Fruit fly (Drosophila melanogaster): ENCODE results near the gene CG10208.

Gene CG10208

DNA sequence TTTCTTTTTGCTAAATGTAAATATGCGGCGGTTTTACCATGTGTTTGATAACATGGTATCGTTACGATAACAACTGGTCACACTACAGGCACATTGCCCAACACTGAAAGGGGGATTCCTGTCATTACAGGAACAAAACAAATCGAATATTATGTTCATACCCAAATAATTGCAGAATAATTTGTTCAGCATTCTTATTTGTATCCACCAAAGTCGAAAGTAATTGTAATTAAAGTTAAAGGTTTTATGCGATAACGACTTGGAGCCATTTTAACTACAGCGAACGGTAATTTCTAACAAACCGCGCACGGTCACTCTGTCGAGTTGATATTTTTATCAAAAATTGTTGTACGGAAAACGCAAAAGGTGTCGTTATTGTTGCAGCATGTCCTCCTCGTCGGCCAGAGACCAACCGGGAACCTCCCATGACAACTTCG is 6.5 kb downstream of the CG10208 start, which contains the start of the genes CG10214 and CG10375 (continued):
- TF ChIP-seq CG16779 (tag; optimal IDR thresholded peaks at IDR 0.05) (no peak), CG1621 (tag; optimal IDR thresholded peaks at IDR 0.05) (peak; percentile 41), Hr39 (GFP tag; optimal IDR thresholded peaks at IDR 0.05) (peak; percentile 72), CG9139 (GFP tag; optimal IDR thresholded peaks at IDR 0.05) (no peak), salr (GFP tag; optimal IDR thresholded peaks at IDR 0.05) (peak; percentile 5 to 21), CG3919 (GFP tag; optimal IDR thresholded peaks at IDR 0.05) (peak; percentile 75), CG6808 (GFP tag; optimal IDR thresholded peaks at IDR 0.05) (peak; percentile 14), CG6276 (GFP tag; optimal IDR thresholded peaks at IDR 0.05) (no peak), OdsH (GFP tag; optimal IDR thresholded peaks at IDR 0.05) (peak; percentile 71), lz (GFP tag; optimal IDR thresholded peaks at IDR 0.05) (peak; percentile 81), Gug (GFP tag; IDR thresholded peaks at IDR 0.05) (peak; percentile 57; the same call in 1 of the 2 replicates), Eip75B (GFP tag; optimal IDR thresholded peaks at IDR 0.05) (peak; percentile 58), Blimp-1 (GFP tag; optimal IDR thresholded peaks at IDR 0.05) (no peak), spab (GFP tag; optimal IDR thresholded peaks at IDR 0.05) (no peak), CG11294 (GFP tag; IDR thresholded peaks at IDR 0.05) (no peak), CG11762 (GFP tag; optimal IDR thresholded peaks at IDR 0.05; ENCODE audit: insufficient read depth) (peak; percentile 0), CG6792 (GFP tag; optimal IDR thresholded peaks at IDR 0.05) (peak; percentile 56), acj6 (GFP tag; optimal IDR thresholded peaks at IDR 0.05) (peak; percentile 67), CG8319 (GFP tag; optimal IDR thresholded peaks at IDR 0.05) (peak; percentile 46), achi (GFP tag; optimal IDR thresholded peaks at IDR 0.05) (peak; percentile 61)

DNA sequence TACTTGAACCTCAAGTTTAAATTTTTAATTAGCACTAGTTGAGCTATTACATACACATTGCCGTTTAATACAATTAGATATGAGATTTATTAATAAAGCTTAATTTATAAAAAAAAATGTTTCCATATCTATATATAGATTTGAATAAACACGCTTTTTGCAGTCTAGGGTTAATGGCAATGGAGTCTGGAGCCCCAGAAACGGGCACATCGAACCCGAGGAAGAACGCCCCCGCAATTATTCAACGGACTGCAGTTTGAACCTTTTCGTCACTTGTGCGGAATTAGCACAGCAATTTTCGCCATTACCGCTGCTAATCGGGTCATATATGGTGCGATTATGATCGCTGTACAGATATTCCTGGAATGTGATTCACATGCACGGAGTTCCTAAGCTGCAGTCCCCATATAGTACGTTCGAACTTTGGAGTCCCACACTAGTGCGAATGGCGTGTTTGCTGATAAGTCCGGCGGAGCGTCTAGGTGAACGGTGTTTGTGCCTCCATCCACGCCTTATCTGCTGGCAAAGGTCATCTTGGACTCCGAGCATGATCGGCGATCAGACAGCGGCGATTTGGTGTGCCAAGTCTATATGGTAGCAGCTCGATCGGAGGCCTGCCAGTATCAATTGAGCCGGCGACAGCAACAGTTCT is 10.2 kb downstream of the CG10208 start, which contains the start of gene Lsd-1:
Gene Lsd-1, plus strand, starts transcription at position 236 of the 652 bp plus-strand sequence.
- TF ChIP-seq fd85E (GFP tag; optimal IDR thresholded peaks at IDR 0.05) (no peak), svp (GFP tag) (peak; percentile 98), CG32006 (GFP tag; optimal IDR thresholded peaks at IDR 0.05) (peak; percentile 54), CG16779 (tag; optimal IDR thresholded peaks at IDR 0.05) (peak; percentile 69), CG3919 (GFP tag; optimal IDR thresholded peaks at IDR 0.05) (peak; percentile 9), Sox15 (GFP tag; optimal IDR thresholded peaks at IDR 0.05) (no peak), dsx (GFP tag; optimal IDR thresholded peaks at IDR 0.05; ENCODE audit: poor library complexity, severe bottlenecking) (peak; percentile 43), Hr38 (GFP tag; optimal IDR thresholded peaks at IDR 0.05) (no peak), lz (GFP tag; optimal IDR thresholded peaks at IDR 0.05) (no peak), CG9139 (GFP tag; optimal IDR thresholded peaks at IDR 0.05) (peak; percentile 60), CG34406 (GFP tag; optimal IDR thresholded peaks at IDR 0.05) (peak; percentile 33), esn (GFP tag; optimal IDR thresholded peaks at IDR 0.05) (peak; percentile 31), pdm3 (GFP tag; optimal IDR thresholded peaks at IDR 0.05) (no peak), CG6792 (GFP tag; optimal IDR thresholded peaks at IDR 0.05) (peak; percentile 32), achi (GFP tag; optimal IDR thresholded peaks at IDR 0.05) (peak; percentile 1), CG10631 (GFP tag; optimal IDR thresholded peaks at IDR 0.05) (peak; percentile 28), spab (GFP tag; optimal IDR thresholded peaks at IDR 0.05) (peak; percentile 51), CG15336 (GFP tag; IDR thresholded peaks at IDR 0.05) (peak; percentile 80), Hr4 (GFP tag; optimal IDR thresholded peaks at IDR 0.05) (peak; percentile 31), CG10669 (GFP tag; optimal IDR thresholded peaks at IDR 0.05) (peak; percentile 46), CG6808 (GFP tag; optimal IDR thresholded peaks at IDR 0.05) (peak; percentile 76), OdsH (GFP tag; optimal IDR thresholded peaks at IDR 0.05) (peak; percentile 2), eg (GFP tag; IDR thresholded peaks at IDR 0.05) (peak; percentile 51; the same call in 2 of the 3 replicates), salr (GFP tag; optimal IDR thresholded peaks at IDR 0.05) (no peak), CG8319 (GFP tag; optimal IDR thresholded peaks at IDR 0.05) (no peak), Smox (GFP tag; optimal IDR thresholded peaks at IDR 0.05) (peak; percentile 22), CG8119 (GFP tag; IDR thresholded peaks at IDR 0.05) (peak; percentile 44; the same call in 1 of the 3 replicates), ss (GFP tag; optimal IDR thresholded peaks at IDR 0.05) (peak; percentile 81 to 82), Eip78C (GFP tag) (peak; percentile 87), Ets96B (tag; optimal IDR thresholded peaks at IDR 0.05) (peak; percentile 54), Gug (GFP tag; IDR thresholded peaks at IDR 0.05) (peak; percentile 12; the same call in 1 of the 2 replicates), CG4318 (GFP tag; optimal IDR thresholded peaks at IDR 0.05) (no peak), CG7368 (GFP tag; optimal IDR thresholded peaks at IDR 0.05) (no peak), Met (GFP tag; optimal IDR thresholded peaks at IDR 0.05) (peak; percentile 20), CG3032 (tag; optimal IDR thresholded peaks at IDR 0.05) (peak; percentile 62), CG11902 (GFP tag; optimal IDR thresholded peaks at IDR 0.05) (no peak), CG1621 (tag; optimal IDR thresholded peaks at IDR 0.05) (peak; percentile 29), Sox14 (GFP tag; optimal IDR thresholded peaks at IDR 0.05) (peak; percentile 29), net (GFP tag; optimal IDR thresholded peaks at IDR 0.05) (peak; percentile 64), CG6276 (GFP tag; optimal IDR thresholded peaks at IDR 0.05) (peak; percentile 71)

Measured in whole organism, prepupa.